Fruit fly (Drosophila melanogaster): ENCODE measurements around the gene CREG.

Gene CREG

dm6 chr3R:17391313-17391845 lies 3.1 kb downstream of the CREG start, which contains the start of the genes Brf and sds22 (continued):
- TF ChIP-seq Med (GFP tag): peak; percentile 99
- peak; percentile 53; the same call in 1 of the 3 replicates for TF ChIP-seq Opbp (GFP tag; IDR thresholded peaks at IDR 0.05; ENCODE audit: partially characterized antibody)
- peak; percentile 97 for TF ChIP-seq chn (GFP tag; optimal IDR thresholded peaks at IDR 0.05)
- TF ChIP-seq CG9609 (GFP tag; optimal IDR thresholded peaks at IDR 0.05): peak; percentile 97
- peak; percentile 97 for TF ChIP-seq sug (tag; optimal IDR thresholded peaks at IDR 0.05)
- TF ChIP-seq Myb (GFP tag; optimal IDR thresholded peaks at IDR 0.05): peak; percentile 81
- TF ChIP-seq insv (GFP tag; optimal IDR thresholded peaks at IDR 0.05): peak in 1 of 2 experiments; percentile 78
- peak; percentile 85 for TF ChIP-seq CG8281 (tag; optimal IDR thresholded peaks at IDR 0.05)
- TF ChIP-seq nom (GFP tag; optimal IDR thresholded peaks at IDR 0.05): peak; percentile 83
- peak; percentile 74 for TF ChIP-seq Taf1 (GFP tag; IDR thresholded peaks at IDR 0.05)
- TF ChIP-seq seq (GFP tag; IDR thresholded peaks at IDR 0.05): peak; percentile 85
- TF ChIP-seq inv (GFP tag; IDR thresholded peaks at IDR 0.05; ENCODE audit: partially characterized antibody): peak; percentile 68; the same call in 1 of the 2 replicates
- TF ChIP-seq HmgD (GFP tag; optimal IDR thresholded peaks at IDR 0.05): peak; percentile 89
- peak; percentile 76 for TF ChIP-seq kah (GFP tag; optimal IDR thresholded peaks at IDR 0.05)
- peak; percentile 97 for TF ChIP-seq HmgZ (tag; optimal IDR thresholded peaks at IDR 0.05)
- TF ChIP-seq CG33213 (GFP tag; optimal IDR thresholded peaks at IDR 0.05): peak; percentile 94
- TF ChIP-seq CG42726 (GFP tag; IDR thresholded peaks at IDR 0.05; ENCODE audit: partially characterized antibody): no peak
- peak; percentile 94 for TF ChIP-seq HLH3B (GFP tag; IDR thresholded peaks at IDR 0.05)
- TF ChIP-seq CG31388 (GFP tag; optimal IDR thresholded peaks at IDR 0.05): peak; percentile 95
- TF ChIP-seq en (GFP tag; optimal IDR thresholded peaks at IDR 0.05): peak; percentile 83
- TF ChIP-seq grau (tag; optimal IDR thresholded peaks at IDR 0.05): peak; percentile 95
- peak; percentile 93 for TF ChIP-seq Sox100B (GFP tag; optimal IDR thresholded peaks at IDR 0.05)
- TF ChIP-seq gcm2 (GFP tag; optimal IDR thresholded peaks at IDR 0.05): peak; percentile 87
- peak; percentile 96 for TF ChIP-seq CG8290 (GFP tag; optimal IDR thresholded peaks at IDR 0.05)
- TF ChIP-seq CG8290 (tag; optimal IDR thresholded peaks at IDR 0.05): peak; percentile 71 to 88
- peak; percentile 97 for TF ChIP-seq CG3847 (GFP tag; IDR thresholded peaks at IDR 0.05)
- TF ChIP-seq Hmr (GFP tag; optimal IDR thresholded peaks at IDR 0.05): peak; percentile 94
- TF ChIP-seq Bdp1 (GFP tag; optimal IDR thresholded peaks at IDR 0.05): peak; percentile 90
- peak; percentile 87 for TF ChIP-seq ewg (GFP tag; optimal IDR thresholded peaks at IDR 0.05)
- TF ChIP-seq her (GFP tag; optimal IDR thresholded peaks at IDR 0.05): peak; percentile 88
- peak; percentile 47 for TF ChIP-seq run (tag; optimal IDR thresholded peaks at IDR 0.05)
- peak in 1 of 2 experiments; percentile 91 for TF ChIP-seq Dfd (GFP tag; optimal IDR thresholded peaks at IDR 0.05)
- peak; percentile 94 for TF ChIP-seq Side (GFP tag; optimal IDR thresholded peaks at IDR 0.05)
- peak; percentile 95 for TF ChIP-seq ranshi (GFP tag; IDR thresholded peaks at IDR 0.05)
- TF ChIP-seq fd102C (GFP tag; optimal IDR thresholded peaks at IDR 0.05): peak; percentile 67
- TF ChIP-seq CG6175 (GFP tag; IDR thresholded peaks at IDR 0.05): peak; percentile 84
- TF ChIP-seq CG13775 (GFP tag; optimal IDR thresholded peaks at IDR 0.05): peak; percentile 96
- TF ChIP-seq CG11085 (GFP tag; IDR thresholded peaks at IDR 0.05): peak; percentile 84
- peak; percentile 92 for TF ChIP-seq Gug (GFP tag; IDR thresholded peaks at IDR 0.05)
- peak; percentile 87 for TF ChIP-seq CG11560 (tag; IDR thresholded peaks at IDR 0.05)
- TF ChIP-seq Awh (GFP tag; IDR thresholded peaks at IDR 0.05): peak; percentile 79; the same call in 1 of the 2 replicates
- peak; percentile 74 for TF ChIP-seq vnd (GFP tag; IDR thresholded peaks at IDR 0.05; ENCODE audit: partially characterized antibody)
- TF ChIP-seq CG7745 (tag; optimal IDR thresholded peaks at IDR 0.05): no peak
- peak; percentile 87 for TF ChIP-seq CG9876 (GFP tag; optimal IDR thresholded peaks at IDR 0.05)
- TF ChIP-seq CG31441 (GFP tag; IDR thresholded peaks at IDR 0.05): peak; percentile 94
- peak; percentile 97 for TF ChIP-seq Abd-B (GFP tag; optimal IDR thresholded peaks at IDR 0.05)
- TF ChIP-seq Fer1 (GFP tag; optimal IDR thresholded peaks at IDR 0.05): peak; percentile 93
- TF ChIP-seq CG2129 (GFP tag; IDR thresholded peaks at IDR 0.05; ENCODE audit: partially characterized antibody): peak; percentile 62
- peak; percentile 97 for TF ChIP-seq bab2 (GFP tag; optimal IDR thresholded peaks at IDR 0.05)
- TF ChIP-seq toy (GFP tag; IDR thresholded peaks at IDR 0.05): peak; percentile 84; the same call in 1 of the 2 replicates
